Worm (Caenorhabditis elegans) whole organism, L2 larva: ENCODE measurements around the gene mapk-15.

ENCODE experiments used
- F13H6.1 ChIP-seq: sonication (generic microtip); optimal IDR thresholded peaks from 2 replicates; lab custom pipeline; 2016; ENCODE audit warnings: missing genetic modification characterization, missing compliant biosample characterization
- Y55F3AM.14 ChIP-seq: fragments of 200-800 bp; sonication (Bioruptor generic); optimal IDR thresholded peaks from 2 replicates; lab custom pipeline; 2018; ENCODE audit warnings: mild to moderate bottlenecking, missing genetic modification characterization, missing compliant biosample characterization
- alr-1 ChIP-seq: fragments of 150-350 bp; optimal IDR thresholded peaks from 2 replicates; lab custom pipeline; 2014; ENCODE audit warnings: missing biosample characterization, missing genetic modification characterization
- aly-2 ChIP-seq: fragments of 150-350 bp; optimal IDR thresholded peaks from 2 replicates; lab custom pipeline; 2014; ENCODE audit warnings: missing biosample characterization, missing genetic modification characterization
- ama-1 ChIP-seq: fragments of 150-350 bp; optimal IDR thresholded peaks from 2 replicates; lab custom pipeline; 2018; ENCODE audit warnings: inconsistent platforms
- ceh-82 ChIP-seq: fragments of 150-350 bp; optimal IDR thresholded peaks from 2 replicates; lab custom pipeline; 2014; ENCODE audit warnings: missing biosample characterization, missing genetic modification characterization
- elt-1 ChIP-seq: fragments of 150-350 bp; optimal IDR thresholded peaks from 2 replicates; lab custom pipeline; 2014; ENCODE audit warnings: missing biosample characterization, missing genetic modification characterization
- gmeb-1 ChIP-seq: fragments of 150-350 bp; optimal IDR thresholded peaks from 2 replicates; lab custom pipeline; 2014; ENCODE audit warnings: missing biosample characterization, missing genetic modification characterization
- lsy-2 ChIP-seq, 2 experiments: fragments of 150-350 bp in 1 of 2; sonication (generic microtip) in 1 of 2; optimal IDR thresholded peaks; 2 replicates each; lab custom pipeline; 2014 to 2017; ENCODE audit warnings: missing biosample characterization in 2 of 2, missing genetic modification characterization in 2 of 2
- mbf-1 ChIP-seq: sonication (generic microtip); optimal IDR thresholded peaks from 2 replicates; lab custom pipeline; 2017; ENCODE audit warnings: missing biosample characterization, missing genetic modification characterization
- nhr-11 ChIP-seq: fragments of 150-350 bp; optimal IDR thresholded peaks from 2 replicates; lab custom pipeline; 2014; ENCODE audit warnings: missing biosample characterization, missing genetic modification characterization
- nhr-12 ChIP-seq: fragments of 150-350 bp; optimal IDR thresholded peaks from 2 replicates; lab custom pipeline; 2014; ENCODE audit warnings: missing biosample characterization, missing genetic modification characterization
- nhr-129 ChIP-seq: fragments of 150-350 bp; optimal IDR thresholded peaks from 2 replicates; lab custom pipeline; 2014; ENCODE audit warnings: missing biosample characterization, missing genetic modification characterization
- nhr-21 ChIP-seq: fragments of 150-350 bp; optimal IDR thresholded peaks from 2 replicates; lab custom pipeline; 2014; ENCODE audit warnings: missing biosample characterization, missing genetic modification characterization
- nhr-77 ChIP-seq: fragments of 150-350 bp; optimal IDR thresholded peaks from 2 replicates; lab custom pipeline; 2014; ENCODE audit warnings: missing biosample characterization, missing genetic modification characterization
- peb-1 ChIP-seq: fragments of 150-350 bp; optimal IDR thresholded peaks from 2 replicates; lab custom pipeline; 2014; ENCODE audit warnings: missing biosample characterization, missing genetic modification characterization
- sem-4 ChIP-seq: fragments of 150-350 bp; optimal IDR thresholded peaks from 2 replicates; lab custom pipeline; 2014; ENCODE audit warnings: missing biosample characterization, missing genetic modification reagents, missing genetic modification characterization
- skn-1 ChIP-seq: sonication (generic microtip); optimal IDR thresholded peaks from 2 replicates; lab custom pipeline; 2017; ENCODE audit warnings: missing biosample characterization, missing genetic modification characterization
- sma-3 ChIP-seq: sonication (generic microtip); optimal IDR thresholded peaks from 2 replicates; lab custom pipeline; 2016; ENCODE audit warnings: missing genetic modification reagents, missing genetic modification characterization, missing compliant biosample characterization
- sma-9 ChIP-seq, 2 experiments: fragments of 150-350 bp in 1 of 2; sonication (generic microtip) in 1 of 2; optimal IDR thresholded peaks; 2 replicates each; lab custom pipeline; 2014 to 2016; ENCODE audit warnings: missing genetic modification characterization in 2 of 2, mild to moderate bottlenecking in 1 of 2, missing biosample characterization in 1 of 2, missing compliant biosample characterization in 1 of 2, missing genetic modification reagents in 1 of 2, moderate library complexity in 1 of 2
- unc-39 ChIP-seq: fragments of 150-350 bp; optimal IDR thresholded peaks from 2 replicates; lab custom pipeline; 2014; ENCODE audit warnings: missing biosample characterization, missing genetic modification characterization
- unc-62 ChIP-seq: fragments of 150-350 bp; optimal IDR thresholded peaks from 2 replicates; lab custom pipeline; 2014; ENCODE audit warnings: missing biosample characterization, missing genetic modification reagents, missing genetic modification characterization
- ztf-1 ChIP-seq: fragments of 200-800 bp; sonication (Bioruptor generic); conservative IDR thresholded peaks from 2 replicates; pipeline ENCODE4 v1.3.6; 2022; ENCODE audit warnings: missing genetic modification characterization, missing compliant biosample characterization
- ztf-11 ChIP-seq: sonication (generic microtip); optimal IDR thresholded peaks from 2 replicates; lab custom pipeline; 2017; ENCODE audit warnings: missing biosample characterization, missing genetic modification characterization
- ztf-4 ChIP-seq: fragments of 150-350 bp; optimal IDR thresholded peaks from 2 replicates; lab custom pipeline; 2014; ENCODE audit warnings: missing biosample characterization, missing genetic modification characterization

Gene mapk-15

DNA sequence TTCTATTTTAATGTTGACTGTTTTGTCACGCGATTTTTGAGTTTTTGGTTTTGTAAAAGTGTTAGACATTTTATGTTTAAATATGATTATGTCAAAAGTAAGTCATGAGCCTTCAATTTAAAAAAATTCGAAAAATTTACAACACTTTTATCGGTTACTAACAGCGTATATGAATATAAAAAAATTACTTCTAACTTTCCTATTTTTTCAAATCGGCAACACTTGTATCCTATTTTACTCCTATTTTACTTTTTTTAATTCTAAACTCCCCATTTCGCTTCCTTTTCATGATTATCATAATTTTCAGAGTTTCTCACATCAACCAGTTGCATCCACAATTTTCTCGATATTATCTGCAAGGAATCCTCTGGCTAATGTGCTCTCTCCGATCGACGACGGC lies 50.7 kb downstream of the mapk-15 start, which contains the start of gene kin-18:
TSS of gene kin-18 (plus strand) at position 301 of the 400 bp plus-strand sequence.
- TF ChIP-seq ama-1 (lab: Kevin White, UChicago) (no peak), aly-2 (no peak), elt-1 (tag; lab: Kevin White, UChicago) (no peak), sma-9 (GFP tag; optimal IDR thresholded peaks at IDR 0.05; lab: Kevin White, UChicago) (no peak), sma-9 (tag; optimal IDR thresholded peaks at IDR 0.05; lab: Kevin White, UChicago) (no peak), unc-62 (GFP tag; lab: Kevin White, UChicago) (no peak), nhr-77 (tag; lab: Kevin White, UChicago) (no peak), unc-39 (no peak), gmeb-1 (tag; lab: Kevin White, UChicago) (no peak), nhr-129 (no peak), skn-1 (tag; lab: Kevin White, UChicago) (no peak)

DNA sequence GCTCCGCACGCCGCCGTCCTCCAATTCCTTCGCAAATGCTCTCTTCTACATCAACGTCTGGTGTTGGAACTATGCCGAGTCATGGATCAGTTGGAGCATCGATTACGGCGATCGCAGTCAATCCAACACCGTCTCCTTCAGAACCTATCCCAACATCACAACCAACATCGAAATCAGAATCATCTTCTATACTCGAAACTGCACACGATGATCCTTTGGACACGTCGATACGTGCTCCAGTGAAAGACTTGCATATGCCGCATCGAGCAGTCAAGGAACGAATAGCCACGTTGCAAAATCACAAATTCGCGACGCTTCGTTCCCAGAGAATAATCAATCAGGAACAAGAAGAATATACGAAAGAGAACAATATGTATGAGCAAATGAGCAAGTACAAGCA lies 53.3 kb downstream of the mapk-15 start:
- no peak for TF ChIP-seq sem-4 (tag; lab: Kevin White, UChicago)
- TF ChIP-seq ceh-82: no peak
- TF ChIP-seq skn-1 (tag; lab: Kevin White, UChicago): no peak
- TF ChIP-seq Y55F3AM.14: no peak
- TF ChIP-seq ztf-1 (GFP tag; lab: Robert Waterston, UW): no peak
- no peak for TF ChIP-seq nhr-11 (tag; lab: Kevin White, UChicago)
- TF ChIP-seq ztf-11 (tag; lab: Kevin White, UChicago): no peak
- TF ChIP-seq nhr-21 (tag; lab: Kevin White, UChicago): no peak
- TF ChIP-seq nhr-12 (tag; lab: Kevin White, UChicago): no peak
- no peak for TF ChIP-seq lsy-2 (tag; optimal IDR thresholded peaks at IDR 0.05; lab: Kevin White, UChicago)
- TF ChIP-seq gmeb-1 (tag; lab: Kevin White, UChicago): no peak
- no peak for TF ChIP-seq F13H6.1 (tag; lab: Kevin White, UChicago)
- TF ChIP-seq sma-3 (GFP tag; lab: Kevin White, UChicago): no peak
- no peak for TF ChIP-seq nhr-129
- no peak for TF ChIP-seq peb-1 (tag; lab: Kevin White, UChicago)
- no peak for TF ChIP-seq ztf-4
- TF ChIP-seq alr-1 (tag; lab: Kevin White, UChicago): no peak
- no peak for TF ChIP-seq mbf-1 (tag; lab: Kevin White, UChicago)
- TF ChIP-seq, all 48 proteins: peak for 0
